Fruit fly (Drosophila melanogaster): ENCODE results near the gene Atg2.

dm6 chr3L:2743755-2744154, 30.4 kb upstream of the Atg2 start:
- no peak for TF ChIP-seq Lpt (GFP tag; optimal IDR thresholded peaks at IDR 0.05)
- no peak for TF ChIP-seq Eip93F (GFP tag; optimal IDR thresholded peaks at IDR 0.05)
- no peak for TF ChIP-seq CG10669 (GFP tag; optimal IDR thresholded peaks at IDR 0.05)
- TF ChIP-seq CG6276 (GFP tag; optimal IDR thresholded peaks at IDR 0.05) = no peak
- no peak for TF ChIP-seq svp (GFP tag)
- TF ChIP-seq achi (GFP tag; optimal IDR thresholded peaks at IDR 0.05) = no peak
- no peak for TF ChIP-seq CG1621 (tag; optimal IDR thresholded peaks at IDR 0.05)
- TF ChIP-seq CG34406 (GFP tag; optimal IDR thresholded peaks at IDR 0.05) = no peak
- no peak for TF ChIP-seq CG6163 (GFP tag; IDR thresholded peaks at IDR 0.05)
